Fruit fly (Drosophila melanogaster): ENCODE measurements around the gene Mcm10.
A peak's percentile ranks its signal among the peaks of the same experiment; 100 is the strongest.

Gene Mcm10

DNA sequence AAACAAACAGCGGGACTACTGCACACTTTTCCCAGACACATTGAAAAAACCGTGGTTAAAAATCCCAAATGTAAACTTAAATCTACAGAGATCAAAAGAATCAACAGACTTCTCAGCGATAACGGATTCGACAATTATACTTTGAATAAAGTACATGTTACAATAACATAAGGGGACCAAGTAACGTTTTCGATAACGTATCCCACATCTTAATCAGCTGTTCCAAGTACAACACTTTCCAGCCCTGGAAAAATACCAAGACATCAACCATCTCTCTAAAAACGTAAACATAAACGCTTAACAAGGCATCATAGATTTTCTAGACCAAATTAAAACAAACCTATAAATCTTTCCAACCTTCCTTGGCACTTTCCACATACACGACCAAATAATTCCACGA is 25.9 kb upstream of the Mcm10 start:
- peak; percentile 55 for TF ChIP-seq brk (GFP tag; optimal IDR thresholded peaks at IDR 0.05)
- no peak for TF ChIP-seq Rel (GFP tag; optimal IDR thresholded peaks at IDR 0.05)
- peak; percentile 62 for TF ChIP-seq Rel (tag; optimal IDR thresholded peaks at IDR 0.05)
- TF ChIP-seq pan (optimal IDR thresholded peaks at IDR 0.05), result no peak

DNA sequence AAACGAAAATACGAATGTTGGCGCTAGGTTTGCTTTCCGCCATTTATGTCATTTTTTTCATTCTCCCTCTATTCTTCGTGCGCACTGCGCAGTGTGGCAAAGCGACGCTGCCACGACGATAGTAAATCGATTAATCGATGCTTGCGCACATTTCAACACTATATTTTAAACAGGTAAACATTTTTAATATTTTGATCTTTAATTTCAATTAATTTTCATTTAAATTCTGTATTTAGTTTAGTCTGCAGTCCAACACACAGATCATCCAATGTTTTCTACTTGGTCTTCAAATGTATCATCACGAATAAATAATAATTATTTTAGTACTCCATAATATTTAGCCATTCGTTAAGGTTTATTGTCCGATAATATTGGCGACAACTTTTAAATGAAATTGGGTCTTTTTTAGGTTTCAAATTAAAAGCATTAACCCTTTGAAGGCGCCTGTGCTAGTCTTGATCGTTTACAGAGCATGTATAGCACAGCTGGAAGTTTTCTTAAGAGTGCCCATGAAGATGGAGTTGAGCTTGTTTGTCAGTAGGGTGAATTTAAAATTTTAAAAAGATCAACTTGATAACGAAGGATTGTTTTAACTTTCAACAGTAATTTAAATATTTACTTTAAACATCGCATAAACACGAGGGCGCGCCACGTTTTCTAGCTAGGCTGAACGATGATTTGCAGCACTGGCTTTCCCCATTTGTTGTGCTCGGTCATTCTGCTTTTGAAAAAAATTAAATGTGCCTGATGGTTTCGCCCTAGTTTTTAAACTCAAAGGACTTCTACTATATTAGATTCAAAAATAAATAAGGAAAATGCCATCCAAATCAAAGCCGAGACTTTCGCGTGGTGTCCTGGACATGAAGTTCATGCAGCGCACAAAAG is 23.3 kb upstream of the Mcm10 start, which contains the start of the genes Mpp6 and E2f2:
Gene Mpp6 (plus strand): TSS at position 133 of the 885 bp plus-strand sequence.
Gene E2f2 (minus strand): TSS at position 594 of the 885 bp plus-strand sequence.
- TF ChIP-seq brk (GFP tag; optimal IDR thresholded peaks at IDR 0.05) (no peak), Sp1 (GFP tag; optimal IDR thresholded peaks at IDR 0.05) (peak; percentile 6), CG9705 (GFP tag; optimal IDR thresholded peaks at IDR 0.05) (peak; percentile 24), Hnf4 (GFP tag; optimal IDR thresholded peaks at IDR 0.05) (peak; percentile 77), Jra (GFP tag; optimal IDR thresholded peaks at IDR 0.05) (peak; percentile 61), woc (GFP tag; optimal IDR thresholded peaks at IDR 0.05) (peak; percentile 50), rgr (GFP tag; optimal IDR thresholded peaks at IDR 0.05) (peak; percentile 59), Abd-B (GFP tag; optimal IDR thresholded peaks at IDR 0.05) (no peak), Dif (GFP tag; optimal IDR thresholded peaks at IDR 0.05; ENCODE audit: partially characterized antibody) (no peak), OdsH (GFP tag; optimal IDR thresholded peaks at IDR 0.05) (peak; percentile 32), jim (GFP tag; optimal IDR thresholded peaks at IDR 0.05) (no peak), ey (GFP tag; optimal IDR thresholded peaks at IDR 0.05) (peak; percentile 19), HLH106 (tag; optimal IDR thresholded peaks at IDR 0.05) (peak; percentile 45), dmrt93B (GFP tag; optimal IDR thresholded peaks at IDR 0.05) (peak; percentile 16), Hr83 (GFP tag; optimal IDR thresholded peaks at IDR 0.05; ENCODE audit: poor library complexity, severe bottlenecking) (peak; percentile 74), Rel (GFP tag; optimal IDR thresholded peaks at IDR 0.05) (no peak), Rel (tag; optimal IDR thresholded peaks at IDR 0.05) (peak; percentile 13), Myc (optimal IDR thresholded peaks at IDR 0.05) (peak; percentile 76), CrebA (GFP tag; optimal IDR thresholded peaks at IDR 0.05; ENCODE audit: borderline replicate concordance) (no peak), Vsx2 (GFP tag; optimal IDR thresholded peaks at IDR 0.05; ENCODE audit: partially characterized antibody) (no peak), sage (GFP tag; optimal IDR thresholded peaks at IDR 0.05) (no peak), dsf (GFP tag; optimal IDR thresholded peaks at IDR 0.05; ENCODE audit: borderline replicate concordance) (no peak), foxo (GFP tag; optimal IDR thresholded peaks at IDR 0.05) (peak in 1 of 2 experiments; percentile 33), usp (GFP tag; optimal IDR thresholded peaks at IDR 0.05) (no peak), psq (GFP tag; optimal IDR thresholded peaks at IDR 0.05) (peak; percentile 92)

DNA sequence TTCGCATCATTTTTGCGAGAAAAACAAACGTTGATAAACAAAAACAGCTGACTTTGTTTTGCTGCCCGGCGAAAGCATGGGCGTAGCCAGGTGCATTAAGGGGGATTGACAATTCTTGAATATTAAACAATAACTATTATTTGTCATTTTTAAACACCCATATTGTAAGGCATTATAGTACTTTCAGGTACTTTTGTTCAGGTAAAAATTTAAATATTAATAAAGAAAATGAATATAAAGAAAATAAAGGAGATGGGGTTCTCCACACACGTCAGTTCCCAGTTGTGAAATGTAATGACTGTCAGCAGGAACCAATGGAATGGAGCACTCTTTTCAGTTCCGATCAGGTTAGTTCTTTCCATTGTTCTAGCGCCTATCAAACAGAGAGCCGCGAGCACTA is 21.2 kb upstream of the Mcm10 start, which contains the start of the genes Coq3 and Pld3:
Gene Coq3 (minus strand): TSS at position 58 of the 400 bp plus-strand sequence.
Gene Pld3 (plus strand): TSS at position 294 of the 400 bp plus-strand sequence.
- TF ChIP-seq h (GFP tag; optimal IDR thresholded peaks at IDR 0.05) (peak; percentile 96), Hr83 (GFP tag; optimal IDR thresholded peaks at IDR 0.05; ENCODE audit: poor library complexity, severe bottlenecking) (peak; percentile 85), Dif (GFP tag; optimal IDR thresholded peaks at IDR 0.05; ENCODE audit: partially characterized antibody) (no peak), Myc (optimal IDR thresholded peaks at IDR 0.05) (no peak), HLH106 (tag; optimal IDR thresholded peaks at IDR 0.05) (peak; percentile 96), br (GFP tag; optimal IDR thresholded peaks at IDR 0.05) (peak; percentile 93), Jra (GFP tag; optimal IDR thresholded peaks at IDR 0.05) (peak; percentile 92), Rel (GFP tag; optimal IDR thresholded peaks at IDR 0.05) (no peak), Rel (tag; optimal IDR thresholded peaks at IDR 0.05) (peak; percentile 83), CG32264 (GFP tag; optimal IDR thresholded peaks at IDR 0.05) (peak; percentile 73), jim (GFP tag; optimal IDR thresholded peaks at IDR 0.05) (no peak), pan (optimal IDR thresholded peaks at IDR 0.05) (no peak), Hnf4 (GFP tag; optimal IDR thresholded peaks at IDR 0.05) (peak; percentile 97), CrebA (GFP tag; optimal IDR thresholded peaks at IDR 0.05; ENCODE audit: borderline replicate concordance) (no peak), dl (GFP tag; optimal IDR thresholded peaks at IDR 0.05; ENCODE audit: insufficient read depth in 1 of 2, partially characterized antibody in 2 of 2) (no peak), OdsH (GFP tag; optimal IDR thresholded peaks at IDR 0.05) (peak; percentile 94), CG9705 (GFP tag; optimal IDR thresholded peaks at IDR 0.05) (peak; percentile 91), foxo (GFP tag; optimal IDR thresholded peaks at IDR 0.05) (peak; percentile 81 to 98), ey (GFP tag; optimal IDR thresholded peaks at IDR 0.05) (peak; percentile 94), fru (GFP tag; optimal IDR thresholded peaks at IDR 0.05) (peak; percentile 94), sv (GFP tag; optimal IDR thresholded peaks at IDR 0.05) (peak; percentile 79), Abd-B (GFP tag; optimal IDR thresholded peaks at IDR 0.05) (no peak), Mio (GFP tag; optimal IDR thresholded peaks at IDR 0.05) (peak; percentile 72), woc (GFP tag; optimal IDR thresholded peaks at IDR 0.05) (peak; percentile 77), Sp1 (GFP tag; optimal IDR thresholded peaks at IDR 0.05) (peak; percentile 95), dmrt93B (GFP tag; optimal IDR thresholded peaks at IDR 0.05) (peak; percentile 82), brk (GFP tag; optimal IDR thresholded peaks at IDR 0.05) (no peak), dsf (GFP tag; optimal IDR thresholded peaks at IDR 0.05; ENCODE audit: borderline replicate concordance) (peak; percentile 89), GATAd (GFP tag; optimal IDR thresholded peaks at IDR 0.05) (no peak), lola (GFP tag; optimal IDR thresholded peaks at IDR 0.05) (no peak), rgr (GFP tag; optimal IDR thresholded peaks at IDR 0.05) (peak; percentile 97), Dfd (GFP tag; optimal IDR thresholded peaks at IDR 0.05) (no peak), psq (GFP tag; optimal IDR thresholded peaks at IDR 0.05) (peak; percentile 93)
